Worm (Caenorhabditis elegans): ENCODE data around the gene C01G12.3.

Gene C01G12.3

ce11 chrII:14582206-14582605 lies at the start of gene C01G12.3:
TSS of gene C01G12.3 (minus strand) at chrII:14582306.
- TF ChIP-seq him-1 (tag; optimal IDR thresholded peaks at IDR 0.05) = no peak
- no peak for TF ChIP-seq W03F9.2 (tag; optimal IDR thresholded peaks at IDR 0.05)
- TF ChIP-seq dao-5 (tag; optimal IDR thresholded peaks at IDR 0.05) = no peak

ce11 chrII:14627330-14627729 lies 45.2 kb upstream of the C01G12.3 start, which contains the start of gene tag-297:
TSS of gene tag-297 (plus strand) at chrII:14627630.
- TF ChIP-seq dao-5 (tag; optimal IDR thresholded peaks at IDR 0.05) (no peak), him-1 (tag; optimal IDR thresholded peaks at IDR 0.05) (no peak), W03F9.2 (tag; optimal IDR thresholded peaks at IDR 0.05) (no peak)

- TF ChIP-seq dao-5 (tag; optimal IDR thresholded peaks at IDR 0.05) (no peak), W03F9.2 (tag; optimal IDR thresholded peaks at IDR 0.05) (no peak), him-1 (tag; optimal IDR thresholded peaks at IDR 0.05) (no peak)
These were observed 44.8 kb upstream of the C01G12.3 start for ce11 chrII:14626883-14627282.

- no peak for TF ChIP-seq dao-5 (tag; optimal IDR thresholded peaks at IDR 0.05)
These were observed 40.7 kb upstream of the C01G12.3 start, which contains the start of gene mltn-10 for ce11 chrII:14622758-14623157. TSS of gene mltn-10 (plus strand) at chrII:14623058.

ce11 chrII:14620730-14621129 lies 38.6 kb upstream of the C01G12.3 start:
- TF ChIP-seq W03F9.2 (tag; optimal IDR thresholded peaks at IDR 0.05) (no peak), him-1 (tag; optimal IDR thresholded peaks at IDR 0.05) (no peak), dao-5 (tag; optimal IDR thresholded peaks at IDR 0.05) (no peak)

- TF ChIP-seq dao-5 (tag; optimal IDR thresholded peaks at IDR 0.05) = no peak
- no peak for TF ChIP-seq W03F9.2 (tag; optimal IDR thresholded peaks at IDR 0.05)
- TF ChIP-seq him-1 (tag; optimal IDR thresholded peaks at IDR 0.05) = no peak
These were observed 37.7 kb upstream of the C01G12.3 start for ce11 chrII:14619806-14620205.

- TF ChIP-seq him-1 (tag; optimal IDR thresholded peaks at IDR 0.05) (no peak), W03F9.2 (tag; optimal IDR thresholded peaks at IDR 0.05) (no peak)
These were observed 36.7 kb upstream of the C01G12.3 start for ce11 chrII:14618764-14619163.

ce11 chrII:14618158-14618557 lies 36.1 kb upstream of the C01G12.3 start:
- TF ChIP-seq W03F9.2 (tag; optimal IDR thresholded peaks at IDR 0.05) = no peak
- no peak for TF ChIP-seq him-1 (tag; optimal IDR thresholded peaks at IDR 0.05)
- no peak for TF ChIP-seq dao-5 (tag; optimal IDR thresholded peaks at IDR 0.05)

ce11 chrII:14616927-14617326 lies 34.8 kb upstream of the C01G12.3 start:
- TF ChIP-seq W03F9.2 (tag; optimal IDR thresholded peaks at IDR 0.05) = no peak
- peak; percentile 74 for TF ChIP-seq dao-5 (tag; optimal IDR thresholded peaks at IDR 0.05)

ce11 chrII:14616402-14616801 lies 34.3 kb upstream of the C01G12.3 start:
- no peak for TF ChIP-seq dao-5 (tag; optimal IDR thresholded peaks at IDR 0.05)
- no peak for TF ChIP-seq him-1 (tag; optimal IDR thresholded peaks at IDR 0.05)
- TF ChIP-seq W03F9.2 (tag; optimal IDR thresholded peaks at IDR 0.05) = no peak

ce11 chrII:14615735-14616134 lies 33.6 kb upstream of the C01G12.3 start, which contains the start of gene mltn-9:
TSS of gene mltn-9 (plus strand) at chrII:14616035.
- TF ChIP-seq W03F9.2 (tag; optimal IDR thresholded peaks at IDR 0.05) = no peak
- no peak for TF ChIP-seq dao-5 (tag; optimal IDR thresholded peaks at IDR 0.05)

ce11 chrII:14611307-14611706 lies 29.2 kb upstream of the C01G12.3 start:
- no peak for TF ChIP-seq him-1 (tag; optimal IDR thresholded peaks at IDR 0.05)
- no peak for TF ChIP-seq dao-5 (tag; optimal IDR thresholded peaks at IDR 0.05)
- TF ChIP-seq W03F9.2 (tag; optimal IDR thresholded peaks at IDR 0.05) = no peak

- TF ChIP-seq him-1 (tag; optimal IDR thresholded peaks at IDR 0.05) = no peak
These were observed 28.5 kb upstream of the C01G12.3 start for ce11 chrII:14610492-14611142.

- TF ChIP-seq dao-5 (tag; optimal IDR thresholded peaks at IDR 0.05) (no peak), him-1 (tag; optimal IDR thresholded peaks at IDR 0.05) (no peak), W03F9.2 (tag; optimal IDR thresholded peaks at IDR 0.05) (no peak)
These were observed 27.3 kb upstream of the C01G12.3 start for ce11 chrII:14609297-14609937.

- TF ChIP-seq W03F9.2 (tag; optimal IDR thresholded peaks at IDR 0.05) (no peak), him-1 (tag; optimal IDR thresholded peaks at IDR 0.05) (no peak), dao-5 (tag; optimal IDR thresholded peaks at IDR 0.05) (no peak)
These were observed 26.4 kb upstream of the C01G12.3 start for ce11 chrII:14608508-14608907.

All from whole organism, L4/young adult.